Fruit fly (Drosophila melanogaster): ENCODE results near the gene CG42371.
A peak's percentile ranks its signal among the peaks of the same experiment; 100 is the strongest.

Gene CG42371

DNA sequence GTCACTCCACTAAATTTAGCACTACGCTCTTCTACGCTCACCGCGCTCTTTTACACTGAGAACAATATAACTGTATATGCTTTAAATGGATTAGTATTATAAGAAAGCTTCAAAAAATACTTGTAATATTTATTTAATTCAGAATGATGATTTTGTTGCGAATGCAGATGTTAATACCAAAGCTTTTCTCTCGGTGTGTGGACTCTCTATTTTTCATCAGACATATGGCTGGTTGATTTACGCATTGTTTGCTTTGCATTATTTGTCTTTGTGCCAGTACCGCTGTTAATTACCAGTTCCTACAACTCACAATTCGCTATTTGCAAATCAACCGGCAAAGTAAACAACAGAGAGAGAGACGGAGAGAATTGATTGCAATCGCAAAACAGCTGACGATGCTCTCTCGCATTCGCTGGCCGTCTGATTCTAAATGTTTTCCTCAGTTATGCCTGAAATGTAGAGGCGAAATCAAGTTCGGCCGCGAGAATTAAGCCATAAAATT lies 4.7 kb upstream of the CG42371 start (continued):
- TF ChIP-seq CG14965 (GFP tag; optimal IDR thresholded peaks at IDR 0.05; ENCODE audit: borderline replicate concordance) (peak; percentile 61), HHEX (GFP tag; optimal IDR thresholded peaks at IDR 0.05) (peak; percentile 95), hth (optimal IDR thresholded peaks at IDR 0.05) (no peak), CG10366 (GFP tag; IDR thresholded peaks at IDR 0.05) (peak; percentile 97), CG8089 (GFP tag; optimal IDR thresholded peaks at IDR 0.05) (peak; percentile 91), CG4854 (GFP tag; optimal IDR thresholded peaks at IDR 0.05) (peak; percentile 91), CG12391 (tag; optimal IDR thresholded peaks at IDR 0.05) (peak; percentile 98), Dek (tag; optimal IDR thresholded peaks at IDR 0.05) (peak; percentile 98), CoRest (tag; optimal IDR thresholded peaks at IDR 0.05) (peak; percentile 97), btn (GFP tag; optimal IDR thresholded peaks at IDR 0.05) (peak; percentile 87), CG3847 (GFP tag; IDR thresholded peaks at IDR 0.05) (peak; percentile 97), CG33213 (GFP tag; optimal IDR thresholded peaks at IDR 0.05) (peak; percentile 87), zf30C (GFP tag; optimal IDR thresholded peaks at IDR 0.05) (peak; percentile 85), CG1602 (GFP tag; optimal IDR thresholded peaks at IDR 0.05) (peak; percentile 96), CG11695 (GFP tag; IDR thresholded peaks at IDR 0.05) (peak; percentile 98), CG7271 (tag; optimal IDR thresholded peaks at IDR 0.05) (peak; percentile 69), Stat92E (GFP tag; optimal IDR thresholded peaks at IDR 0.05) (peak in 1 of 3 experiments; percentile 48), CG3995 (GFP tag; optimal IDR thresholded peaks at IDR 0.05) (peak; percentile 71), vfl (GFP tag; optimal IDR thresholded peaks at IDR 0.05) (peak; percentile 96), CG42726 (GFP tag; IDR thresholded peaks at IDR 0.05; ENCODE audit: partially characterized antibody) (no peak), chif (GFP tag; optimal IDR thresholded peaks at IDR 0.05) (peak; percentile 95), Abd-B (GFP tag; optimal IDR thresholded peaks at IDR 0.05) (peak; percentile 92), Sox102F (GFP tag; optimal IDR thresholded peaks at IDR 0.05) (peak; percentile 97), pan (optimal IDR thresholded peaks at IDR 0.05) (no peak), pan (GFP tag; optimal IDR thresholded peaks at IDR 0.05 in 1 of 2, IDR thresholded peaks at IDR 0.05 in 1 of 2) (peak in 1 of 2 experiments; percentile 98), sens-2 (GFP tag; IDR thresholded peaks at IDR 0.05) (peak; percentile 96), CG12219 (GFP tag; optimal IDR thresholded peaks at IDR 0.05) (peak; percentile 96), CG16815 (GFP tag; optimal IDR thresholded peaks at IDR 0.05) (peak; percentile 94), ato (GFP tag; IDR thresholded peaks at IDR 0.05; ENCODE audit: partially characterized antibody) (no peak), insv (GFP tag; optimal IDR thresholded peaks at IDR 0.05) (peak in 1 of 2 experiments; percentile 57), Myb (GFP tag; optimal IDR thresholded peaks at IDR 0.05) (peak; percentile 83), CG9876 (GFP tag; optimal IDR thresholded peaks at IDR 0.05) (peak; percentile 93), CG6689 (GFP tag; IDR thresholded peaks at IDR 0.05) (peak; percentile 97), Hr78 (GFP tag; optimal IDR thresholded peaks at IDR 0.05) (peak in 1 of 2 experiments; percentile 62), CG31441 (GFP tag; IDR thresholded peaks at IDR 0.05) (peak; percentile 94), CG14667 (GFP tag; IDR thresholded peaks at IDR 0.05) (peak; percentile 96), Dfd (GFP tag; optimal IDR thresholded peaks at IDR 0.05) (no peak), gsb (GFP tag; IDR thresholded peaks at IDR 0.05) (peak; percentile 97), CG17612 (GFP tag; IDR thresholded peaks at IDR 0.05) (peak; percentile 93), CG30403 (GFP tag; optimal IDR thresholded peaks at IDR 0.05) (peak; percentile 97), CG6813 (GFP tag; optimal IDR thresholded peaks at IDR 0.05) (peak; percentile 94), klu (GFP tag; IDR thresholded peaks at IDR 0.05) (peak; percentile 95), Gsc (GFP tag; IDR thresholded peaks at IDR 0.05) (peak; percentile 81; the same call in 1 of the 2 replicates), tup (GFP tag; optimal IDR thresholded peaks at IDR 0.05) (peak; percentile 90), CG31224 (GFP tag; IDR thresholded peaks at IDR 0.05) (peak; percentile 94), Nf-YB (GFP tag; optimal IDR thresholded peaks at IDR 0.05) (peak; percentile 83), CG12942 (GFP tag; optimal IDR thresholded peaks at IDR 0.05) (peak; percentile 95), CG7556 (GFP tag; optimal IDR thresholded peaks at IDR 0.05) (peak; percentile 97), bcd (GFP tag; optimal IDR thresholded peaks at IDR 0.05) (peak; percentile 95), Sox100B (GFP tag; optimal IDR thresholded peaks at IDR 0.05) (peak; percentile 95)

Data from whole organism, embryonic.